Worm (Caenorhabditis elegans) whole organism, late embryonic: ENCODE data around the gene Y110A2AL.4.

Source experiments
- F13H6.1 ChIP-seq: sonication (generic microtip); optimal IDR thresholded peaks from 2 replicates; lab custom pipeline; 2016; ENCODE audit warnings: missing genetic modification characterization, missing compliant biosample characterization
- K02D7.2 ChIP-seq: sonication (generic microtip); optimal IDR thresholded peaks from 2 replicates; lab custom pipeline; 2017; ENCODE audit warnings: mild to moderate bottlenecking, missing genetic modification characterization, missing compliant biosample characterization
- K09A11.1 ChIP-seq: sonication (generic microtip); optimal IDR thresholded peaks from 2 replicates; lab custom pipeline; 2017; ENCODE audit warnings: antibody characterized with exemption, mild to moderate bottlenecking, missing genetic modification characterization, missing compliant biosample characterization; ENCODE audit not compliant: insufficient read depth
- T23F11.4 ChIP-seq: fragments of 200-800 bp; sonication (Bioruptor generic); optimal IDR thresholded peaks from 2 replicates; lab custom pipeline; 2018; ENCODE audit warnings: mild to moderate bottlenecking, missing genetic modification characterization, missing compliant biosample characterization
- Y22D7AL.16 ChIP-seq: sonication (generic microtip); optimal IDR thresholded peaks from 2 replicates; lab custom pipeline; 2016; ENCODE audit warnings: missing genetic modification characterization, missing compliant biosample characterization
- ahr-1 ChIP-seq: sonication (generic microtip); optimal IDR thresholded peaks from 2 replicates; lab custom pipeline; 2016; ENCODE audit warnings: missing genetic modification characterization, missing compliant biosample characterization
- ceh-14 ChIP-seq: sonication (generic microtip); optimal IDR thresholded peaks from 2 replicates; lab custom pipeline; 2016; ENCODE audit warnings: missing genotype, missing genetic modification characterization, missing compliant biosample characterization
- ceh-24 ChIP-seq: sonication (generic microtip); optimal IDR thresholded peaks from 2 replicates; lab custom pipeline; 2016; ENCODE audit warnings: mild to moderate bottlenecking, missing genetic modification characterization, missing compliant biosample characterization
- ceh-31 ChIP-seq: sonication (generic microtip); optimal IDR thresholded peaks from 2 replicates; lab custom pipeline; 2016; ENCODE audit warnings: missing genetic modification characterization, missing compliant biosample characterization
- ceh-34 ChIP-seq: sonication (generic microtip); optimal IDR thresholded peaks from 2 replicates; lab custom pipeline; 2016; ENCODE audit warnings: mild to moderate bottlenecking, missing genetic modification characterization, missing compliant biosample characterization
- ceh-48 ChIP-seq: sonication (generic microtip); optimal IDR thresholded peaks from 2 replicates; lab custom pipeline; 2016; ENCODE audit warnings: missing genetic modification characterization, inconsistent platforms, missing compliant biosample characterization
- ceh-6 ChIP-seq: fragments of 200-800 bp; sonication (Bioruptor generic); optimal IDR thresholded peaks from 2 replicates; lab custom pipeline; 2018; ENCODE audit warnings: mild to moderate bottlenecking, missing genetic modification characterization, missing compliant biosample characterization
- che-1 ChIP-seq: sonication (generic microtip); optimal IDR thresholded peaks from 2 replicates; lab custom pipeline; 2016; ENCODE audit warnings: mild to moderate bottlenecking, missing genetic modification characterization, missing compliant biosample characterization
- dmd-4 ChIP-seq: sonication (generic microtip); optimal IDR thresholded peaks from 2 replicates; lab custom pipeline; 2016; ENCODE audit warnings: borderline replicate concordance, missing genetic modification characterization, missing compliant biosample characterization
- ets-4 ChIP-seq: sonication (generic microtip); optimal IDR thresholded peaks from 2 replicates; lab custom pipeline; 2016; ENCODE audit warnings: missing genetic modification characterization, missing compliant biosample characterization
- eyg-1 ChIP-seq: sonication (generic microtip); optimal IDR thresholded peaks from 2 replicates; lab custom pipeline; 2016; ENCODE audit warnings: missing genotype, missing genetic modification characterization, missing compliant biosample characterization
- fkh-10 ChIP-seq: fragments of 150-350 bp; optimal IDR thresholded peaks from 2 replicates; lab custom pipeline; 2014; ENCODE audit warnings: missing biosample characterization, missing genetic modification reagents, missing genetic modification characterization
- fkh-6 ChIP-seq: sonication (generic microtip); optimal IDR thresholded peaks from 2 replicates; lab custom pipeline; 2016; ENCODE audit warnings: missing genetic modification characterization, missing compliant biosample characterization
- gmeb-2 ChIP-seq: sonication (generic microtip); optimal IDR thresholded peaks from 2 replicates; lab custom pipeline; 2016; ENCODE audit warnings: missing genetic modification characterization, inconsistent platforms, missing compliant biosample characterization
- hlh-13 ChIP-seq: fragments of 200-800 bp; sonication (Bioruptor generic); optimal IDR thresholded peaks from 2 replicates; lab custom pipeline; 2018; ENCODE audit warnings: mild to moderate bottlenecking, missing genetic modification characterization, missing compliant biosample characterization
- hlh-15 ChIP-seq: sonication (generic microtip); optimal IDR thresholded peaks from 2 replicates; lab custom pipeline; 2016; ENCODE audit warnings: missing genetic modification characterization, missing compliant biosample characterization
- hlh-6 ChIP-seq: sonication (generic microtip); optimal IDR thresholded peaks from 2 replicates; lab custom pipeline; 2016; ENCODE audit warnings: missing genotype, missing genetic modification characterization, missing compliant biosample characterization
- mec-3 ChIP-seq: sonication (generic microtip); optimal IDR thresholded peaks from 2 replicates; lab custom pipeline; 2016; ENCODE audit warnings: borderline replicate concordance, missing genetic modification characterization, missing compliant biosample characterization
- nhr-11 ChIP-seq: fragments of 150-350 bp; optimal IDR thresholded peaks from 2 replicates; lab custom pipeline; 2014; ENCODE audit warnings: missing biosample characterization, missing genetic modification characterization
- nhr-232 ChIP-seq: sonication (generic microtip); optimal IDR thresholded peaks from 2 replicates; lab custom pipeline; 2016; ENCODE audit warnings: missing genetic modification characterization, missing compliant biosample characterization
- npax-4 ChIP-seq: sonication (generic microtip); optimal IDR thresholded peaks from 2 replicates; lab custom pipeline; 2016; ENCODE audit warnings: missing genetic modification characterization, missing compliant biosample characterization
- odd-2 ChIP-seq: sonication (generic microtip); optimal IDR thresholded peaks from 2 replicates; lab custom pipeline; 2017; ENCODE audit warnings: antibody characterized with exemption, mild to moderate bottlenecking, missing genetic modification characterization, missing compliant biosample characterization
- pag-3 ChIP-seq: sonication (generic microtip); optimal IDR thresholded peaks from 2 replicates; lab custom pipeline; 2016; ENCODE audit warnings: missing compliant biosample characterization, missing genetic modification characterization, borderline replicate concordance
- pat-9 ChIP-seq: fragments of 200-800 bp; sonication (Bioruptor generic); optimal IDR thresholded peaks from 2 replicates; lab custom pipeline; 2018; ENCODE audit warnings: mild to moderate bottlenecking, missing genetic modification characterization, moderate library complexity, missing compliant biosample characterization
- pha-4 ChIP-seq: fragments of 150-350 bp; optimal IDR thresholded peaks from 2 replicates; lab custom pipeline; 2018; ENCODE audit warnings: missing biosample characterization, missing genetic modification reagents, missing genetic modification characterization
- pqm-1 ChIP-seq: sonication (generic microtip); optimal IDR thresholded peaks from 2 replicates; lab custom pipeline; 2016; ENCODE audit warnings: missing genetic modification characterization, missing compliant biosample characterization
- pros-1 ChIP-seq: fragments of 150-350 bp; optimal IDR thresholded peaks from 2 replicates; lab custom pipeline; 2014; ENCODE audit warnings: missing biosample characterization, missing genetic modification reagents, missing genetic modification characterization
- ref-2 ChIP-seq: sonication (generic microtip); optimal IDR thresholded peaks from 2 replicates; lab custom pipeline; 2016; ENCODE audit warnings: missing genetic modification characterization, missing compliant biosample characterization
- rnt-1 ChIP-seq: sonication (generic microtip); optimal IDR thresholded peaks from 2 replicates; lab custom pipeline; 2016; ENCODE audit warnings: missing genetic modification characterization, missing compliant biosample characterization
- sdc-2 ChIP-seq: sonication (generic microtip); optimal IDR thresholded peaks from 2 replicates; lab custom pipeline; 2016; ENCODE audit warnings: missing genotype, missing genetic modification characterization, missing compliant biosample characterization
- sox-4 ChIP-seq: sonication (generic microtip); optimal IDR thresholded peaks from 2 replicates; lab custom pipeline; 2017; ENCODE audit warnings: mild to moderate bottlenecking, missing genetic modification characterization, inconsistent platforms, missing compliant biosample characterization
- syd-9 ChIP-seq: sonication (generic microtip); optimal IDR thresholded peaks from 2 replicates; lab custom pipeline; 2016; ENCODE audit warnings: mild to moderate bottlenecking, missing genetic modification characterization, moderate library complexity, missing compliant biosample characterization
- tbx-2 ChIP-seq: sonication (generic microtip); optimal IDR thresholded peaks from 2 replicates; lab custom pipeline; 2016; ENCODE audit warnings: missing genetic modification characterization, missing compliant biosample characterization
- ttx-3 ChIP-seq: sonication (generic microtip); optimal IDR thresholded peaks from 2 replicates; lab custom pipeline; 2016; ENCODE audit warnings: missing genetic modification reagents, missing genetic modification characterization, missing compliant biosample characterization
- unc-3 ChIP-seq, 2 experiments: fragments of 200-800 bp in 1 of 2; sonication (Bioruptor generic) in 1 of 2; sonication (generic microtip) in 1 of 2; conservative IDR thresholded peaks in 1 of 2; optimal IDR thresholded peaks in 1 of 2; 2 replicates each; pipeline versions ENCODE4 v1.3.6 to Lab custom; 2016 to 2022; ENCODE audit warnings: missing compliant biosample characterization in 2 of 2, missing genetic modification characterization in 2 of 2, missing genetic modification reagents in 1 of 2
- unc-42 ChIP-seq: sonication (generic microtip); optimal IDR thresholded peaks from 2 replicates; lab custom pipeline; 2016; ENCODE audit warnings: missing genotype, missing genetic modification characterization, missing compliant biosample characterization

Y110A2AL.4 gene

DNA sequence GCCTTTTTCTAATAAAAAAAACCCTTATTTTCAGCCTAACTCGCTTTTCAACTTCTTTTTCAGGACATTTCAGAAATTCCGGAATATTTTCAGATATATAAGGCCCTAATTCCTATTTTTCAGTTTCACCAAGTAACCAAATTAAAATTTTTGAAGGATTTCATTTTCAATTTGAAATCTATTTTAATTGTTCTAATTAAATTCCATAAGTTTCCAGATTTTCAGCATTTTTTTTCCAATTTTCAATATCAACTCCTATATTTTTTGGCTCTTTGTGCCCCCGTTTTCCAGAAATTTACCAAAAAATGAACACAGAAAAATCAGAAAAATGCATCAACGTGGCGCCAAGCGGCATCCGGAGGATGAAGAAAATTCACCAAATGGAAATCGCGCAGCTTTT, 35.7 kb downstream of the Y110A2AL.4 start, which contains the start of gene Y110A2AL.1:
Gene Y110A2AL.1 (plus strand): TSS at position 301 of the 400 bp plus-strand sequence.
- TF ChIP-seq ceh-31 (tag; lab: Kevin White, UChicago) = no peak
- TF ChIP-seq ceh-48 (tag; lab: Kevin White, UChicago) = no peak
- TF ChIP-seq ahr-1 (tag; lab: Kevin White, UChicago) = no peak
- TF ChIP-seq hlh-6 (tag; lab: Kevin White, UChicago) = no peak
- TF ChIP-seq odd-2 = no peak
- TF ChIP-seq dmd-4 = no peak
- TF ChIP-seq sox-4 (tag; lab: Kevin White, UChicago) = no peak
- no peak for TF ChIP-seq unc-3 (GFP tag; conservative IDR thresholded peaks at IDR 0.05; lab: Robert Waterston, UW)
- TF ChIP-seq unc-3 (tag; optimal IDR thresholded peaks at IDR 0.05; lab: Kevin White, UChicago) = no peak
- no peak for TF ChIP-seq ceh-24 (tag; lab: Kevin White, UChicago)
- no peak for TF ChIP-seq che-1 (tag; lab: Kevin White, UChicago)
- no peak for TF ChIP-seq unc-42 (tag; lab: Kevin White, UChicago)
- no peak for TF ChIP-seq pag-3
- TF ChIP-seq tbx-2 (tag; lab: Kevin White, UChicago) = no peak
- TF ChIP-seq K09A11.1 (tag; lab: Kevin White, UChicago) = no peak
- no peak for TF ChIP-seq hlh-13
- TF ChIP-seq nhr-11 = no peak
- TF ChIP-seq Y22D7AL.16 (tag; lab: Kevin White, UChicago) = no peak
- no peak for TF ChIP-seq pha-4 (tag; lab: Kevin White, UChicago)
- no peak for TF ChIP-seq npax-4 (tag; lab: Kevin White, UChicago)

DNA sequence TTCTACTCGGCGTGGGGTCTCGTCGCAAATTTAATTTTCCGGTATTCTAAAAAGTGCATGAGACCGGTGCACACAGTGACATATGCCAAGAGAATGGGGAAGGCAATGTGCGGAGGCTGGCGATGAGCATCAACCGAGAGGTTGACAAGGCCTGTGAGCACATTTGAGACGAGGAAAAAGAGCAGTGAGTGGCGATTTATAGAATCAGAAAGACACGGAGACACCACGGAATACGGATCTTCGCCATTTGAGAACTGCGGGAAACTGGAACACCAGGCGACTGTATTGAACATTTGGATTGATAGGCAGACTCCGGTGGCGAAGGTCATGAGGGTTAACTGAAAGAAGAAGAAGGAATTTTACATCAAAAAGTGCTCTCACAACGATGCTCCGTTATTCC, 39.8 kb downstream of the Y110A2AL.4 start:
- TF ChIP-seq eyg-1 (tag; lab: Kevin White, UChicago) = no peak
- TF ChIP-seq rnt-1 (tag; lab: Kevin White, UChicago) = no peak
- no peak for TF ChIP-seq ttx-3
- TF ChIP-seq ceh-14 (tag; lab: Kevin White, UChicago) = no peak
- no peak for TF ChIP-seq nhr-11
- TF ChIP-seq hlh-15 = no peak
- TF ChIP-seq pat-9 = no peak
- TF ChIP-seq ets-4 (tag; lab: Kevin White, UChicago) = no peak
- no peak for TF ChIP-seq syd-9
- TF ChIP-seq fkh-10 (GFP tag; lab: Kevin White, UChicago) = no peak
- TF ChIP-seq Y22D7AL.16 (tag; lab: Kevin White, UChicago) = no peak
- TF ChIP-seq ref-2 (tag; lab: Kevin White, UChicago) = no peak

DNA sequence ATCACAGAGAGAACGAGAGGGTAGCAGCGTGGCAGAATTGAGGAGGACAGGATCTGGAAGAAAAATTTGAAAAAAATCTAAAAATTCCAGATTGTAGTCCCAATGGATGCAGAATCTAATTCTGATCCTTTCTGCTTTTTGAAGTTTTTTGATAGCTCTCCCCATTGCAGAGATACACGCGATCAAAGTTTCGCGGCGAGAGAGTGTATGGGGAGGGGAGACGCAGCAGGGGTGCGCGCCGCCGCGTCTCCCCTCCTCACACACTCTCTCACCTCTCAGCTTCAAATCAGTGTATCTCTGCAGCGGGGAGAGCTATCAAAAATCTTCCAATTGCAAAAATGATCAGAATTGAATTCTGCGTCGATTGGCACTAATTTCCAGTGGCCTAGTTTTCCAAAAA, 42.0 kb downstream of the Y110A2AL.4 start:
- TF ChIP-seq pros-1 (tag; lab: Kevin White, UChicago) = no peak
- no peak for TF ChIP-seq ceh-31 (tag; lab: Kevin White, UChicago)
- no peak for TF ChIP-seq hlh-6 (tag; lab: Kevin White, UChicago)
- no peak for TF ChIP-seq ceh-6
- no peak for TF ChIP-seq pqm-1 (tag; lab: Kevin White, UChicago)
- TF ChIP-seq pat-9 = no peak
- TF ChIP-seq Y22D7AL.16 (tag; lab: Kevin White, UChicago) = no peak
- TF ChIP-seq gmeb-2 = no peak
- TF ChIP-seq K02D7.2 (tag; lab: Kevin White, UChicago) = no peak
- TF ChIP-seq ceh-48 (tag; lab: Kevin White, UChicago) = no peak
- no peak for TF ChIP-seq sdc-2 (tag; lab: Kevin White, UChicago)
- no peak for TF ChIP-seq rnt-1 (tag; lab: Kevin White, UChicago)
- TF ChIP-seq fkh-6 = no peak
- no peak for TF ChIP-seq ceh-34 (tag; lab: Kevin White, UChicago)
- TF ChIP-seq mec-3 (tag; lab: Kevin White, UChicago) = no peak
- no peak for TF ChIP-seq pag-3
- TF ChIP-seq F13H6.1 = no peak
- TF ChIP-seq nhr-232 (tag; lab: Kevin White, UChicago) = no peak
- no peak for TF ChIP-seq T23F11.4
- no peak for TF ChIP-seq ets-4 (tag; lab: Kevin White, UChicago)
